Fruit fly (Drosophila melanogaster) Kc167 (cell line): ENCODE data around the gene CG13409.

Experiments
- Myc ChIP-seq: fragments of >200 bp; optimal IDR thresholded peaks from 2 replicates; lab custom pipeline; 2017; ENCODE audit warnings: missing external identifiers
- Sin3A ChIP-seq: fragments of >200 bp; optimal IDR thresholded peaks from 2 replicates; lab custom pipeline; 2018; ENCODE audit warnings: missing external identifiers
- psq ChIP-seq: fragments of >200 bp; optimal IDR thresholded peaks from 2 replicates; lab custom pipeline; 2017; ENCODE audit warnings: missing external identifiers
- ttk ChIP-seq: sonication (Bioruptor generic); optimal IDR thresholded peaks from 2 replicates; lab custom pipeline; 2017; ENCODE audit warnings: missing external identifiers

DNA sequence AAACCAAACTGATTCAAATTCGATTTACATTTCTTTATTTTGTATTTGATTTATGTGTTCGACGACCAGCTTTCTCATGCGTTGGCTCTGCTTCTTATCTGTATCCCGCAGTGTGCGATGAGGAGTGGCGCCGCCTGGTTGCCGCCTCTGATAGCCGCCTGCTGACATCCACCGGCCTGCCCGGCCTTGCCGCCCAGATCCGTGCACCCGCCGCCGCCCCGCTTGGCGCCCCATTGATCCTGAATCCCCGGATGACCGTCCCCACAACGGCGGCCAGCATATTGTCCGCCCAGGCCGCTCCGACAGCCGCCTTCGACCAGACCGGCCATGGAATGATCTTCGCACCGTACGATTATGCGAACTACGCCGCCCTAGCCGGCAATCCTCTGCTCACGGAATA, 39.9 kb upstream of the CG13409 start:
- TF ChIP-seq Myc (lab: Kevin White, UChicago) (no peak), psq (lab: Kevin White, UChicago) (no peak), ttk (no peak), Sin3A (lab: Kevin White, UChicago) (no peak)
